Fruit fly (Drosophila melanogaster) S2 (cell line): ENCODE measurements around the gene GstD8.

Experiments used
- CG8478 ChIP-seq: fragments of >200 bp; optimal IDR thresholded peaks from 2 replicates; lab custom pipeline; 2018
- CTCF ChIP-seq, 2 experiments: fragments of >200 bp; optimal IDR thresholded peaks; 2 replicates each; lab custom pipeline; 2018

dm6 chr3R:12386965-12387364, 7.2 kb downstream of the GstD8 start, which contains the start of gene CG33098:
- TF ChIP-seq CG8478 = no peak
- no peak for TF ChIP-seq CTCF (optimal IDR thresholded peaks at IDR 0.05; lab: Kevin White, UChicago)
